Worm (Caenorhabditis elegans) whole organism, midembryonic: ENCODE measurements around the gene coq-2.

Source experiments
- cog-1 ChIP-seq: sonication (generic microtip); optimal IDR thresholded peaks from 2 replicates; lab custom pipeline; 2016; ENCODE audit warnings: missing genetic modification characterization, missing compliant biosample characterization
- flt-1 ChIP-seq: fragments of 200-800 bp; sonication (Bioruptor generic); IDR thresholded peaks from 2 replicates; pipeline ENCODE4 v1.3.6; 2022; ENCODE audit warnings: missing genetic modification characterization, missing compliant biosample characterization
- med-1 ChIP-seq: sonication (generic microtip); optimal IDR thresholded peaks from 2 replicates; lab custom pipeline; 2017; ENCODE audit warnings: missing genetic modification characterization, mild to moderate bottlenecking, missing compliant biosample characterization, antibody characterized with exemption, missing genetic modification reagents; ENCODE audit not compliant: insufficient read depth
- ref-1 ChIP-seq: fragments of 200-800 bp; sonication (Bioruptor generic); conservative IDR thresholded peaks from 2 replicates; pipeline ENCODE4 v1.3.6; 2022; ENCODE audit warnings: missing genetic modification reagents, missing genetic modification characterization, missing compliant biosample characterization
- tab-1 ChIP-seq: fragments of 200-800 bp; sonication (Bioruptor generic); IDR thresholded peaks from 2 replicates; pipeline ENCODE4 v1.3.6; 2022; ENCODE audit warnings: missing genetic modification characterization, missing compliant biosample characterization
- ztf-29 ChIP-seq: fragments of 200-800 bp; sonication (Bioruptor generic); IDR thresholded peaks from 2 replicates; pipeline ENCODE4 v1.3.6; 2022; ENCODE audit warnings: missing genetic modification reagents, missing genetic modification characterization, missing compliant biosample characterization

DNA sequence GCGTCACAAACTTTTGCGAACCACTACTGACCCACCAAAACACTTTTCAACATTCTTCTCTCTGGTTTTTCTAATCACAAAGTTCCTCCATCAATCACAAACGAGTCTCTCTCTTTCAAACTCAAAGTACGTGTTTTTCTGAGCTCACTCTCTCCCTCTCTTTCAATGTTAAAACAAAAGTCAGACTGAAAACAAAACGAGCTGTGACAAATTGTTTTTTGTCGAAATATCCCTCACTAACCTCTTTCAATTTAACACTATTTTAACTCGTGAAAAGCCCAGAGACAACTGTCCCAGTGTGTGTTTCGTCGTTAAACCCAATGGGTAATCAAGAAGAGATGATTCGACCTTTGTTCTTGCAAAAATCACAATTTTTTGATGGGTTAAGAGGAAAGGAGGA is 52.3 kb downstream of the coq-2 start:
- TF ChIP-seq ztf-29 (GFP tag; lab: Robert Waterston, UW) (no peak), ref-1 (GFP tag; lab: Robert Waterston, UW) (no peak), flt-1 (GFP tag; lab: Robert Waterston, UW) (no peak), tab-1 (GFP tag; lab: Robert Waterston, UW) (no peak), med-1 (GFP tag; lab: Kevin White, UChicago) (no peak), cog-1 (no peak)
